Fruit fly (Drosophila melanogaster): ENCODE measurements around the gene IntS6.

IntS6 gene

DNA sequence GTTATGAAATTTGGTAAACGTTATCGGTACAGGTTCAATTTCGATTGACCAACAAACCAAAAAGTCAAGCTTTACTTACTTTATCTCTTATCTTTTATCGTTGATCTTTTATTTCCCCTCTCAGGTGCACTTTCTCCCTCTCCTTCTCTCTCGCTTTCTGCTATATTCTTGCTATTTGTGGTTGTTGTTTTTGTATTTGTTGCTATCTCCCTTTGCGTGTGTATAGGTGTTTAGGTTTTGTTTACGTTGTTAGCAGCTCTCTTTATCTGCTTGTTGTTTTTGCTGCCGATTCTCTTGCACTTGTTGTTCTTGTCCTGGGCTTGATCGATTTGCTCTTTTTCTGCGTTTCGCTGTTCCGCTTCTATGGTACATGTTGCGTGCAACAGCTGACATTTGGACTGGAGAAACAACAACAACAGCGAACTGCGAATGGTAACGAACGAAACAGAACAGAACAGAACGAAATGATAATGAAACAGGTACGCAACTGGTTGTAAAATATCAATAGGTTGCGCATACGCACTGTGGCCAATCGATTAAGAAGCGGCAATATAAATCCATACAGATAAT lies 2.7 kb downstream of the IntS6 start:
- TF ChIP-seq ss (GFP tag; optimal IDR thresholded peaks at IDR 0.05) (peak in 1 of 2 experiments; percentile 53), CG6163 (GFP tag; IDR thresholded peaks at IDR 0.05) (0 out of 3 replicates have a peak, but pooled peaks have one; percentile 11), salr (GFP tag; optimal IDR thresholded peaks at IDR 0.05) (no peak), fkh (GFP tag; optimal IDR thresholded peaks at IDR 0.05) (peak; percentile 54)

DNA sequence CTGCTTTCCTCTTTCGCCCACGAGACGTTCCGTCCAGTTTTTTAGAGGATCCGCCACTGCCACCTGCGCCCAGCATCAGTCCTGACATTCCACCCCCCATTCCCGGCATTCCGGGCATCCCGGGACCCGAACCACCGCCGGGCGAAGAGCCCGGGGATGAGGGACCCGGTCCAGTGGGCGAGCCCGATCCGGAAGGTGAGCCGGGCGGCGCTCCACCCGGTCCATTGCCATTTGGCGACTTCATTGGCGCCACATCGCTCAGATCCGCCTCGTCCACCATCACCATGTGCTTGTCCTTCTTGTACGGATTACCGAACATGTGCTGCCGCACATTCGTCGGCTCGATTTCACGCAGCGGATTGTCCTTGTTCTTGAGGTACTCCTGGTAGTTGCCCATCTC lies 5.4 kb downstream of the IntS6 start:
- no peak for TF ChIP-seq CG15336 (GFP tag; IDR thresholded peaks at IDR 0.05)
- TF ChIP-seq topi (GFP tag; optimal IDR thresholded peaks at IDR 0.05), result no peak
- TF ChIP-seq CG3919 (GFP tag; optimal IDR thresholded peaks at IDR 0.05), result no peak
- TF ChIP-seq Eip93F (GFP tag; optimal IDR thresholded peaks at IDR 0.05), result no peak
- TF ChIP-seq Gug (GFP tag; IDR thresholded peaks at IDR 0.05), result no peak
- TF ChIP-seq Sox102F (GFP tag; optimal IDR thresholded peaks at IDR 0.05), result no peak
- TF ChIP-seq net (GFP tag; optimal IDR thresholded peaks at IDR 0.05), result no peak
- TF ChIP-seq CG9139 (GFP tag; optimal IDR thresholded peaks at IDR 0.05), result no peak

DNA sequence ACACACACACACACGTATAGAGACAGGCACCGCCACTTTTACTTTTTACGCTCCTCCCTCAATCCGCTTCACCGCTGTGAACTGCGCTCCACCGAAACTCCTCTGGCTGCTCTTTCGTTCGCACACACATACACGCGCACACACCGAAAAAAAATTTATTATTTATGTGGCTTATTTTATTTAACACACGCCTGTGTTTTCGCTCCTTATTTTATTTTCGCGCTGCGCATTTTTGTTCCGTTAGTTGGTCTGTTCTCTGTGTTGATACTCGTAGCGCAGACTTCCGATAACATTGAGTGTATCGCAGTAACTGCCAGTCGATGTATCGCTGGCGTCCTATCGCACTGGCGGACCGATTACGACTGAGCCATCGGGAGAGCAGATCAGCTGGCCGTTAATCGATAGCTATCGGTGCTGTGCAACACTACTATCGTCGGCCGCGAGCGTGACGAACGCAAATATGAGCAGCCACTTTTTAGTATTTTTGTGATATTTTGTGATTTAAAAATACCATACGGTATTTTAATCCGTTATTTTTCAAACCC lies 9.3 kb downstream of the IntS6 start, which contains the start of gene Snx27:
Gene Snx27 (minus strand): TSS at position 356 of the 545 bp plus-strand sequence.
- TF ChIP-seq Sox14 (GFP tag; optimal IDR thresholded peaks at IDR 0.05) (peak; percentile 9), ss (GFP tag; optimal IDR thresholded peaks at IDR 0.05) (peak; percentile 16 to 31), dsx (GFP tag; optimal IDR thresholded peaks at IDR 0.05; ENCODE audit: poor library complexity, severe bottlenecking) (peak; percentile 10), Gug (GFP tag; IDR thresholded peaks at IDR 0.05) (0 out of 2 replicates have a peak, but pooled peaks have one; percentile 14), CG11762 (GFP tag; optimal IDR thresholded peaks at IDR 0.05; ENCODE audit: insufficient read depth) (no peak), CG11902 (GFP tag; optimal IDR thresholded peaks at IDR 0.05) (no peak), CG31627 (GFP tag; optimal IDR thresholded peaks at IDR 0.05) (peak; percentile 26), Ets96B (tag; optimal IDR thresholded peaks at IDR 0.05) (no peak), Sox102F (GFP tag; optimal IDR thresholded peaks at IDR 0.05) (peak; percentile 54), achi (GFP tag; optimal IDR thresholded peaks at IDR 0.05) (no peak), Smox (GFP tag; optimal IDR thresholded peaks at IDR 0.05) (peak; percentile 14), CG6792 (GFP tag; optimal IDR thresholded peaks at IDR 0.05) (no peak), Eip75B (GFP tag; optimal IDR thresholded peaks at IDR 0.05) (peak; percentile 12), eg (GFP tag; IDR thresholded peaks at IDR 0.05) (peak; percentile 44; the same call in 1 of the 3 replicates), Ets21C (GFP tag; optimal IDR thresholded peaks at IDR 0.05) (peak; percentile 20), Hr4 (GFP tag; optimal IDR thresholded peaks at IDR 0.05) (no peak), CG7368 (GFP tag; optimal IDR thresholded peaks at IDR 0.05) (no peak), Eip78C (GFP tag) (peak; percentile 60), net (GFP tag; optimal IDR thresholded peaks at IDR 0.05) (no peak), fkh (GFP tag; optimal IDR thresholded peaks at IDR 0.05) (no peak), salr (GFP tag; optimal IDR thresholded peaks at IDR 0.05) (no peak), spab (GFP tag; optimal IDR thresholded peaks at IDR 0.05) (no peak), esn (GFP tag; optimal IDR thresholded peaks at IDR 0.05) (peak; percentile 47), CG11294 (GFP tag; IDR thresholded peaks at IDR 0.05) (no peak), pdm3 (GFP tag; optimal IDR thresholded peaks at IDR 0.05) (peak; percentile 11), CG10631 (GFP tag; optimal IDR thresholded peaks at IDR 0.05) (no peak), CG3032 (tag; optimal IDR thresholded peaks at IDR 0.05) (no peak), acj6 (GFP tag; optimal IDR thresholded peaks at IDR 0.05) (no peak), CG16779 (tag; optimal IDR thresholded peaks at IDR 0.05) (peak; percentile 56), CG6808 (GFP tag; optimal IDR thresholded peaks at IDR 0.05) (no peak), Sox15 (GFP tag; optimal IDR thresholded peaks at IDR 0.05) (no peak), Lpt (GFP tag; optimal IDR thresholded peaks at IDR 0.05) (no peak), CG4318 (GFP tag; optimal IDR thresholded peaks at IDR 0.05) (no peak), svp (GFP tag) (peak; percentile 67), Hr39 (GFP tag; optimal IDR thresholded peaks at IDR 0.05) (peak; percentile 22), CG1621 (tag; optimal IDR thresholded peaks at IDR 0.05) (no peak), CG6854 (GFP tag; optimal IDR thresholded peaks at IDR 0.05) (peak; percentile 63), topi (GFP tag; optimal IDR thresholded peaks at IDR 0.05) (peak; percentile 45), CG32006 (GFP tag; optimal IDR thresholded peaks at IDR 0.05) (no peak), CG6163 (GFP tag; IDR thresholded peaks at IDR 0.05) (peak; percentile 32; the same call in 1 of the 3 replicates), CG9139 (GFP tag; optimal IDR thresholded peaks at IDR 0.05) (no peak), CG8119 (GFP tag; IDR thresholded peaks at IDR 0.05) (no peak; the same call in 2 of the 3 replicates), lz (GFP tag; optimal IDR thresholded peaks at IDR 0.05) (peak; percentile 37)
